Worm (Caenorhabditis elegans) whole organism, L1 larva: Measurements from ENCODE around the gene sea-2.

Experiments
- aly-2 ChIP-seq: fragments of 150-350 bp; optimal IDR thresholded peaks from 2 replicates; lab custom pipeline; 2014; ENCODE audit warnings: missing biosample characterization, missing genetic modification characterization
- ama-1 ChIP-seq: fragments of 150-350 bp; optimal IDR thresholded peaks from 2 replicates; lab custom pipeline; 2014
- ceh-8 ChIP-seq: fragments of 200-800 bp; sonication (Bioruptor generic); optimal IDR thresholded peaks from 2 replicates; lab custom pipeline; 2018; ENCODE audit warnings: mild to moderate bottlenecking, missing genetic modification characterization, moderate library complexity, missing compliant biosample characterization
- dpl-1 ChIP-seq, 3 experiments: fragments of 150-350 bp in 2 of 3; sonication (generic microtip) in 1 of 3; optimal IDR thresholded peaks; 2 replicates each; lab custom pipeline; 2014 to 2017; ENCODE audit warnings: missing biosample characterization in 3 of 3, missing genetic modification characterization in 3 of 3, missing genetic modification reagents in 3 of 3
- fos-1 ChIP-seq: fragments of 150-350 bp; optimal IDR thresholded peaks from 2 replicates; lab custom pipeline; 2014; ENCODE audit warnings: missing biosample characterization, missing genetic modification characterization
- mdl-1 ChIP-seq, 2 experiments: fragments of 150-350 bp; optimal IDR thresholded peaks; 2 replicates each; lab custom pipeline; 2014 to 2017; ENCODE audit warnings: missing biosample characterization in 2 of 2, missing genetic modification characterization in 2 of 2, inconsistent platforms in 1 of 2
- nhr-237 ChIP-seq: fragments of 150-350 bp; optimal IDR thresholded peaks from 2 replicates; lab custom pipeline; 2014; ENCODE audit warnings: missing biosample characterization, missing genetic modification characterization
- nhr-77 ChIP-seq: fragments of 150-350 bp; optimal IDR thresholded peaks from 2 replicates; lab custom pipeline; 2014; ENCODE audit warnings: missing biosample characterization, missing genetic modification characterization
- pag-3 ChIP-seq: sonication (generic microtip); optimal IDR thresholded peaks from 2 replicates; lab custom pipeline; 2017; ENCODE audit warnings: missing genetic modification characterization, mild to moderate bottlenecking, missing compliant biosample characterization, antibody characterized with exemption, borderline replicate concordance; ENCODE audit not compliant: insufficient read depth
- skn-1 ChIP-seq: fragments of 150-350 bp; optimal IDR thresholded peaks from 2 replicates; lab custom pipeline; 2014; ENCODE audit warnings: missing biosample characterization, missing genetic modification characterization
- snpc-4 ChIP-seq: fragments of 150-350 bp; optimal IDR thresholded peaks from 2 replicates; lab custom pipeline; 2014; ENCODE audit warnings: missing biosample characterization, missing genetic modification characterization
- tlp-1 ChIP-seq: fragments of 150-350 bp; optimal IDR thresholded peaks from 2 replicates; lab custom pipeline; 2014; ENCODE audit warnings: missing biosample characterization, missing genetic modification characterization
- unc-130 ChIP-seq: fragments of 150-350 bp; optimal IDR thresholded peaks from 2 replicates; lab custom pipeline; 2017; ENCODE audit warnings: missing biosample characterization, missing genetic modification characterization, inconsistent platforms
- ztf-4 ChIP-seq: fragments of 150-350 bp; optimal IDR thresholded peaks from 2 replicates; lab custom pipeline; 2014; ENCODE audit warnings: missing biosample characterization, missing genetic modification characterization

- no peak for TF ChIP-seq mdl-1 (tag; optimal IDR thresholded peaks at IDR 0.05; lab: Kevin White, UChicago)
- TF ChIP-seq fos-1 (tag; lab: Kevin White, UChicago), result no peak
- no peak for TF ChIP-seq ama-1
- no peak for TF ChIP-seq ztf-4 (tag; lab: Kevin White, UChicago)
- no peak for TF ChIP-seq skn-1 (tag; lab: Kevin White, UChicago)
- no peak for TF ChIP-seq ceh-8 (GFP tag; lab: Kevin White, UChicago)
- TF ChIP-seq snpc-4 (tag; lab: Kevin White, UChicago), result no peak
- TF ChIP-seq dpl-1 (GFP tag; optimal IDR thresholded peaks at IDR 0.05; lab: Kevin White, UChicago), result no peak
- no peak for TF ChIP-seq tlp-1 (tag; lab: Kevin White, UChicago)
- no peak for TF ChIP-seq nhr-237
- TF ChIP-seq nhr-77 (tag; lab: Kevin White, UChicago), result no peak
- no peak for TF ChIP-seq aly-2 (tag; lab: Kevin White, UChicago)
- TF ChIP-seq pag-3, result no peak
- TF ChIP-seq unc-130, result no peak
Observed at ce11 chrII:3920611-3921010, 29.6 kb upstream of the sea-2 start.
